Worm (Caenorhabditis elegans) whole organism, late embryonic: ENCODE measurements around the gene ndx-6.

Experiments
- ceh-30 ChIP-seq: fragments of 150-350 bp; optimal IDR thresholded peaks from 2 replicates; lab custom pipeline; 2014; ENCODE audit warnings: missing biosample characterization, missing genetic modification characterization
- ceh-31 ChIP-seq: sonication (generic microtip); optimal IDR thresholded peaks from 2 replicates; lab custom pipeline; 2016; ENCODE audit warnings: missing genetic modification characterization, missing compliant biosample characterization
- ceh-48 ChIP-seq: sonication (generic microtip); optimal IDR thresholded peaks from 2 replicates; lab custom pipeline; 2016; ENCODE audit warnings: missing genetic modification characterization, inconsistent platforms, missing compliant biosample characterization
- che-1 ChIP-seq: sonication (generic microtip); optimal IDR thresholded peaks from 2 replicates; lab custom pipeline; 2016; ENCODE audit warnings: mild to moderate bottlenecking, missing genetic modification characterization, missing compliant biosample characterization
- pha-4 ChIP-seq: fragments of 150-350 bp; optimal IDR thresholded peaks from 2 replicates; lab custom pipeline; 2018; ENCODE audit warnings: missing biosample characterization, missing genetic modification reagents, missing genetic modification characterization
- rnt-1 ChIP-seq: sonication (generic microtip); optimal IDR thresholded peaks from 2 replicates; lab custom pipeline; 2016; ENCODE audit warnings: missing genetic modification characterization, missing compliant biosample characterization
- tbx-2 ChIP-seq: sonication (generic microtip); optimal IDR thresholded peaks from 2 replicates; lab custom pipeline; 2016; ENCODE audit warnings: missing genetic modification characterization, missing compliant biosample characterization
- ttx-3 ChIP-seq: sonication (generic microtip); optimal IDR thresholded peaks from 2 replicates; lab custom pipeline; 2016; ENCODE audit warnings: missing genetic modification reagents, missing genetic modification characterization, missing compliant biosample characterization
- unc-3 ChIP-seq, 2 experiments: fragments of 200-800 bp in 1 of 2; sonication (Bioruptor generic) in 1 of 2; sonication (generic microtip) in 1 of 2; conservative IDR thresholded peaks in 1 of 2; optimal IDR thresholded peaks in 1 of 2; 2 replicates each; pipeline versions ENCODE4 v1.3.6 to Lab custom; 2016 to 2022; ENCODE audit warnings: missing compliant biosample characterization in 2 of 2, missing genetic modification characterization in 2 of 2, missing genetic modification reagents in 1 of 2

- TF ChIP-seq ttx-3 = no peak
- TF ChIP-seq ceh-30 (tag; lab: Kevin White, UChicago) = no peak
- no peak for TF ChIP-seq unc-3 (GFP tag; conservative IDR thresholded peaks at IDR 0.05; lab: Robert Waterston, UW)
- no peak for TF ChIP-seq unc-3 (tag; optimal IDR thresholded peaks at IDR 0.05; lab: Kevin White, UChicago)
- no peak for TF ChIP-seq che-1 (tag; lab: Kevin White, UChicago)
- TF ChIP-seq ceh-31 = no peak
- no peak for TF ChIP-seq pha-4 (tag; lab: Kevin White, UChicago)
- TF ChIP-seq ceh-48 (tag; lab: Kevin White, UChicago) = no peak
- no peak for TF ChIP-seq rnt-1
- no peak for TF ChIP-seq tbx-2 (tag; lab: Kevin White, UChicago)
Measured at ce11 chrII:5417905-5418304, 28.2 kb upstream of the ndx-6 start.
